Fruit fly (Drosophila melanogaster) whole organism, wandering third instar larva: ENCODE measurements around the gene CG12983.

Experiments
- Abd-B ChIP-seq: fragments of >200 bp; optimal IDR thresholded peaks from 2 replicates; lab custom pipeline; 2017; ENCODE audit warnings: missing biosample characterization, missing genetic modification characterization
- CG32264 ChIP-seq: fragments of 200-800 bp; sonication (Bioruptor generic); optimal IDR thresholded peaks from 2 replicates; lab custom pipeline; 2016; ENCODE audit warnings: missing biosample characterization, missing genetic modification characterization
- CG9705 ChIP-seq: fragments of 200-800 bp; sonication (Bioruptor generic); optimal IDR thresholded peaks from 2 replicates; lab custom pipeline; 2018; ENCODE audit warnings: missing biosample characterization, mild to moderate bottlenecking, missing genetic modification characterization
- CrebA ChIP-seq: fragments of 200-800 bp; sonication (Bioruptor generic); optimal IDR thresholded peaks from 2 replicates; lab custom pipeline; 2016; ENCODE audit warnings: missing biosample characterization, mild to moderate bottlenecking, missing genetic modification characterization, borderline replicate concordance
- Dfd ChIP-seq: fragments of >200 bp; optimal IDR thresholded peaks from 2 replicates; lab custom pipeline; 2017; ENCODE audit warnings: missing biosample characterization, missing genetic modification characterization
- Dif ChIP-seq: fragments of 200-275, 200-300 bp; sonication (Bioruptor generic); optimal IDR thresholded peaks from 2 replicates; lab custom pipeline; 2018; ENCODE audit warnings: missing biosample characterization, missing genetic modification characterization; ENCODE audit not compliant: partially characterized antibody
- GATAd ChIP-seq: sonication (Bioruptor generic); optimal IDR thresholded peaks from 2 replicates; lab custom pipeline; 2016; ENCODE audit warnings: missing biosample characterization, missing genetic modification characterization
- HLH106 ChIP-seq: fragments of 200-800 bp; optimal IDR thresholded peaks from 3 replicates; lab custom pipeline; 2019; ENCODE audit warnings: missing biosample characterization, mild to moderate bottlenecking, missing genetic modification characterization, moderate library complexity
- Hnf4 ChIP-seq: fragments of 200-800 bp; sonication (Bioruptor generic); optimal IDR thresholded peaks from 2 replicates; lab custom pipeline; 2016; ENCODE audit warnings: missing biosample characterization, mild to moderate bottlenecking, missing genetic modification characterization
- Hr78 ChIP-seq: fragments of >200 bp; optimal IDR thresholded peaks from 2 replicates; lab custom pipeline; 2017; ENCODE audit warnings: missing biosample characterization, missing genetic modification characterization
- Hr83 ChIP-seq: fragments of 200-300 bp; sonication (Bioruptor generic); optimal IDR thresholded peaks from 2 replicates; lab custom pipeline; 2016; ENCODE audit warnings: missing biosample characterization, mild to moderate bottlenecking, missing genetic modification characterization, moderate library complexity; ENCODE audit not compliant: poor library complexity, severe bottlenecking
- Jra ChIP-seq: sonication (Bioruptor generic); optimal IDR thresholded peaks from 2 replicates; lab custom pipeline; 2016; ENCODE audit warnings: missing biosample characterization, missing genetic modification characterization
- Mio ChIP-seq: sonication (Bioruptor generic); optimal IDR thresholded peaks from 2 replicates; lab custom pipeline; 2016; ENCODE audit warnings: missing biosample characterization, missing genetic modification characterization
- Myc ChIP-seq: fragments of >200 bp; optimal IDR thresholded peaks from 2 replicates; lab custom pipeline; 2017
- N ChIP-seq: fragments of >200 bp; optimal IDR thresholded peaks from 2 replicates; lab custom pipeline; 2018; ENCODE audit warnings: missing biosample characterization, missing external identifiers, missing genetic modification characterization
- OdsH ChIP-seq: fragments of 200-800 bp; sonication (Bioruptor generic); optimal IDR thresholded peaks from 2 replicates; lab custom pipeline; 2016; ENCODE audit warnings: missing biosample characterization, mild to moderate bottlenecking, missing genetic modification characterization
- Rel ChIP-seq, 2 experiments: fragments of 200-800 bp; sonication (Bioruptor generic) in 1 of 2; optimal IDR thresholded peaks; 2 replicates in 1 of 2; 3 replicates in 1 of 2; lab custom pipeline; 2016 to 2019; ENCODE audit warnings: mild to moderate bottlenecking in 2 of 2, missing biosample characterization in 2 of 2, missing genetic modification characterization in 2 of 2, moderate library complexity in 1 of 2
- Sp1 ChIP-seq: fragments of 200-800 bp; sonication (Bioruptor generic); optimal IDR thresholded peaks from 3 replicates; lab custom pipeline; 2019; ENCODE audit warnings: missing biosample characterization, mild to moderate bottlenecking, missing genetic modification characterization, moderate library complexity
- Vsx2 ChIP-seq: fragments of 200-300, 225-300 bp; sonication (Bioruptor generic); optimal IDR thresholded peaks from 2 replicates; lab custom pipeline; 2018; ENCODE audit warnings: missing biosample characterization, missing genetic modification characterization; ENCODE audit not compliant: partially characterized antibody
- br ChIP-seq: fragments of 200-800 bp; sonication (Bioruptor generic); optimal IDR thresholded peaks from 2 replicates; lab custom pipeline; 2016; ENCODE audit warnings: missing biosample characterization, missing genetic modification characterization
- brk ChIP-seq: fragments of 200-800 bp; sonication (Bioruptor generic); optimal IDR thresholded peaks from 2 replicates; lab custom pipeline; 2016; ENCODE audit warnings: missing biosample characterization, mild to moderate bottlenecking, missing genetic modification characterization
- dl ChIP-seq, 2 experiments: fragments of 175-275, 200-275 bp in 1 of 2; fragments of 200-275 bp in 1 of 2; sonication (Bioruptor generic); optimal IDR thresholded peaks; lab custom pipeline; 2018; ENCODE audit warnings: mild to moderate bottlenecking in 2 of 2, missing biosample characterization in 2 of 2, missing genetic modification characterization in 2 of 2, moderate library complexity in 2 of 2; ENCODE audit not compliant: partially characterized antibody in 2 of 2, insufficient read depth in 1 of 2
- dmrt93B ChIP-seq: fragments of 200-800 bp; sonication (Bioruptor generic); optimal IDR thresholded peaks from 2 replicates; lab custom pipeline; 2018; ENCODE audit warnings: missing biosample characterization, mild to moderate bottlenecking, missing genetic modification characterization
- dsf ChIP-seq: sonication (Bioruptor generic); optimal IDR thresholded peaks from 2 replicates; lab custom pipeline; 2016; ENCODE audit warnings: missing biosample characterization, missing genetic modification characterization, borderline replicate concordance
- ey ChIP-seq: fragments of 200-800 bp; sonication (Bioruptor generic); optimal IDR thresholded peaks from 2 replicates; lab custom pipeline; 2016; ENCODE audit warnings: missing biosample characterization, missing genetic modification characterization
- foxo ChIP-seq, 2 experiments: fragments of 200-800 bp; sonication (Bioruptor generic); optimal IDR thresholded peaks; 2 replicates in 1 of 2; 3 replicates in 1 of 2; lab custom pipeline; 2016 to 2017; ENCODE audit warnings: missing biosample characterization in 2 of 2, missing genetic modification characterization in 2 of 2
- fru ChIP-seq: fragments of 200-800 bp; sonication (Bioruptor generic); optimal IDR thresholded peaks from 3 replicates; lab custom pipeline; 2016; ENCODE audit warnings: missing biosample characterization, mild to moderate bottlenecking, missing genetic modification characterization
- h ChIP-seq: fragments of 200-800 bp; sonication (Bioruptor generic); optimal IDR thresholded peaks from 3 replicates; lab custom pipeline; 2016; ENCODE audit warnings: missing biosample characterization, mild to moderate bottlenecking, missing genetic modification characterization
- jim ChIP-seq: fragments of 175-275, 200-325 bp; sonication (Bioruptor generic); optimal IDR thresholded peaks from 2 replicates; lab custom pipeline; 2016; ENCODE audit warnings: missing biosample characterization, mild to moderate bottlenecking, missing genetic modification characterization
- lola ChIP-seq: fragments of >200 bp; optimal IDR thresholded peaks from 2 replicates; lab custom pipeline; 2017; ENCODE audit warnings: missing biosample characterization, missing genetic modification characterization
- pan ChIP-seq: fragments of >200 bp; optimal IDR thresholded peaks from 2 replicates; lab custom pipeline; 2017
- psq ChIP-seq: fragments of 200-800 bp; sonication (Bioruptor generic); optimal IDR thresholded peaks from 3 replicates; lab custom pipeline; 2017; ENCODE audit warnings: missing biosample characterization, mild to moderate bottlenecking, missing genetic modification characterization, moderate library complexity
- rgr ChIP-seq: fragments of 200-800 bp; sonication (Bioruptor generic); optimal IDR thresholded peaks from 3 replicates; lab custom pipeline; 2016; ENCODE audit warnings: missing biosample characterization, mild to moderate bottlenecking, missing genetic modification characterization
- sage ChIP-seq: fragments of 200-800 bp; sonication (Bioruptor generic); optimal IDR thresholded peaks from 2 replicates; lab custom pipeline; 2016; ENCODE audit warnings: missing biosample characterization, mild to moderate bottlenecking, missing genetic modification characterization
- sv ChIP-seq: fragments of 200-800 bp; sonication (Bioruptor generic); optimal IDR thresholded peaks from 3 replicates; lab custom pipeline; 2016; ENCODE audit warnings: missing biosample characterization, missing genetic modification characterization
- tai ChIP-seq: sonication (Bioruptor generic); optimal IDR thresholded peaks from 2 replicates; lab custom pipeline; 2016; ENCODE audit warnings: missing biosample characterization, missing genetic modification characterization
- usp ChIP-seq: fragments of >200 bp; optimal IDR thresholded peaks from 2 replicates; lab custom pipeline; 2017; ENCODE audit warnings: missing biosample characterization, missing genetic modification characterization
- woc ChIP-seq: sonication (Bioruptor generic); optimal IDR thresholded peaks from 2 replicates; lab custom pipeline; 2016; ENCODE audit warnings: missing biosample characterization, mild to moderate bottlenecking, missing genetic modification characterization

CG12983 gene

dm6 chr3L:21009405-21010120 is 43.0 kb upstream of the CG12983 start:
- TF ChIP-seq Vsx2 (GFP tag; lab: Kevin White, UChicago) (peak; percentile 23), br (peak; percentile 83), fru (GFP tag; lab: Kevin White, UChicago) (peak; percentile 96), Hr78 (no peak), Abd-B (GFP tag; lab: Kevin White, UChicago) (no peak), woc (GFP tag; lab: Kevin White, UChicago) (peak; percentile 74), Sp1 (GFP tag; lab: Kevin White, UChicago) (peak; percentile 35), CG9705 (GFP tag; lab: Kevin White, UChicago) (no peak), tai (no peak), Rel (GFP tag; optimal IDR thresholded peaks at IDR 0.05; lab: Kevin White, UChicago) (no peak), Rel (tag; optimal IDR thresholded peaks at IDR 0.05; lab: Kevin White, UChicago) (peak; percentile 12), lola (no peak), ey (GFP tag; lab: Kevin White, UChicago) (peak; percentile 79), CrebA (GFP tag; lab: Kevin White, UChicago) (peak; percentile 52), h (GFP tag; lab: Kevin White, UChicago) (peak; percentile 87), dmrt93B (peak; percentile 31), rgr (GFP tag; lab: Kevin White, UChicago) (peak; percentile 81), N (GFP tag; lab: Kevin White, UChicago) (no peak), pan (lab: Kevin White, UChicago) (no peak), psq (GFP tag; lab: Kevin White, UChicago) (peak; percentile 85), Hr83 (GFP tag; lab: Kevin White, UChicago) (no peak), Dif (GFP tag; lab: Kevin White, UChicago) (peak; percentile 70), Myc (no peak), HLH106 (tag; lab: Kevin White, UChicago) (peak; percentile 28), Dfd (GFP tag; lab: Kevin White, UChicago) (no peak), Hnf4 (peak; percentile 70), CG32264 (peak; percentile 66), sage (GFP tag; lab: Kevin White, UChicago) (peak; percentile 68), dsf (GFP tag; lab: Kevin White, UChicago) (no peak), jim (GFP tag; lab: Kevin White, UChicago) (no peak), usp (GFP tag; lab: Kevin White, UChicago) (no peak), GATAd (GFP tag; lab: Kevin White, UChicago) (no peak), OdsH (GFP tag; lab: Kevin White, UChicago) (peak; percentile 76), dl (GFP tag; optimal IDR thresholded peaks at IDR 0.05; lab: Kevin White, UChicago; ENCODE audit: insufficient read depth in 1 of 2, partially characterized antibody in 2 of 2) (peak; percentile 29 to 63), Jra (GFP tag; lab: Kevin White, UChicago) (peak; percentile 52), Mio (no peak), sv (GFP tag; lab: Kevin White, UChicago) (no peak), foxo (GFP tag; optimal IDR thresholded peaks at IDR 0.05; lab: Kevin White, UChicago) (peak in 1 of 2 experiments; percentile 84), brk (GFP tag; lab: Kevin White, UChicago) (peak; percentile 42)

- TF ChIP-seq usp (GFP tag; lab: Kevin White, UChicago) (no peak), CG9705 (GFP tag; lab: Kevin White, UChicago) (no peak), Hnf4 (no peak), tai (no peak), pan (lab: Kevin White, UChicago) (no peak), Dif (GFP tag; lab: Kevin White, UChicago) (peak; percentile 94), ey (GFP tag; lab: Kevin White, UChicago) (no peak), Hr78 (no peak), fru (GFP tag; lab: Kevin White, UChicago) (no peak), dmrt93B (no peak), Hr83 (GFP tag; lab: Kevin White, UChicago) (no peak), Sp1 (GFP tag; lab: Kevin White, UChicago) (no peak), rgr (GFP tag; lab: Kevin White, UChicago) (no peak), Vsx2 (GFP tag; lab: Kevin White, UChicago) (peak; percentile 58), jim (GFP tag; lab: Kevin White, UChicago) (no peak), Abd-B (GFP tag; lab: Kevin White, UChicago) (no peak), dl (GFP tag; optimal IDR thresholded peaks at IDR 0.05; lab: Kevin White, UChicago; ENCODE audit: insufficient read depth in 1 of 2, partially characterized antibody in 2 of 2) (peak; percentile 84 to 94), CG32264 (no peak), sv (GFP tag; lab: Kevin White, UChicago) (no peak), dsf (GFP tag; lab: Kevin White, UChicago) (no peak), woc (GFP tag; lab: Kevin White, UChicago) (no peak), N (GFP tag; lab: Kevin White, UChicago) (no peak), Rel (GFP tag; optimal IDR thresholded peaks at IDR 0.05; lab: Kevin White, UChicago) (no peak), Rel (tag; optimal IDR thresholded peaks at IDR 0.05; lab: Kevin White, UChicago) (peak; percentile 11), lola (no peak), Myc (no peak)
These were observed 42.3 kb upstream of the CG12983 start for dm6 chr3L:21008899-21009298.
